Fruit fly (Drosophila melanogaster) whole organism, wandering third instar larva: ENCODE data around the gene CG5608.

Experiments
- CG32264 ChIP-seq: fragments of 200-800 bp; sonication (Bioruptor generic); optimal IDR thresholded peaks from 2 replicates; lab custom pipeline; 2016; ENCODE audit warnings: missing biosample characterization, missing genetic modification characterization
- CrebA ChIP-seq: fragments of 200-800 bp; sonication (Bioruptor generic); optimal IDR thresholded peaks from 2 replicates; lab custom pipeline; 2016; ENCODE audit warnings: missing biosample characterization, mild to moderate bottlenecking, missing genetic modification characterization, borderline replicate concordance
- Dfd ChIP-seq: fragments of >200 bp; optimal IDR thresholded peaks from 2 replicates; lab custom pipeline; 2017; ENCODE audit warnings: missing biosample characterization, missing genetic modification characterization
- GATAd ChIP-seq: sonication (Bioruptor generic); optimal IDR thresholded peaks from 2 replicates; lab custom pipeline; 2016; ENCODE audit warnings: missing biosample characterization, missing genetic modification characterization
- Hr78 ChIP-seq: fragments of >200 bp; optimal IDR thresholded peaks from 2 replicates; lab custom pipeline; 2017; ENCODE audit warnings: missing biosample characterization, missing genetic modification characterization
- Hr83 ChIP-seq: fragments of 200-300 bp; sonication (Bioruptor generic); optimal IDR thresholded peaks from 2 replicates; lab custom pipeline; 2016; ENCODE audit warnings: missing biosample characterization, mild to moderate bottlenecking, missing genetic modification characterization, moderate library complexity; ENCODE audit not compliant: poor library complexity, severe bottlenecking
- Jra ChIP-seq: sonication (Bioruptor generic); optimal IDR thresholded peaks from 2 replicates; lab custom pipeline; 2016; ENCODE audit warnings: missing biosample characterization, missing genetic modification characterization
- Mio ChIP-seq: sonication (Bioruptor generic); optimal IDR thresholded peaks from 2 replicates; lab custom pipeline; 2016; ENCODE audit warnings: missing biosample characterization, missing genetic modification characterization
- Myc ChIP-seq: fragments of >200 bp; optimal IDR thresholded peaks from 2 replicates; lab custom pipeline; 2017
- OdsH ChIP-seq: fragments of 200-800 bp; sonication (Bioruptor generic); optimal IDR thresholded peaks from 2 replicates; lab custom pipeline; 2016; ENCODE audit warnings: missing biosample characterization, mild to moderate bottlenecking, missing genetic modification characterization
- Rel ChIP-seq, 2 experiments: fragments of 200-800 bp; sonication (Bioruptor generic) in 1 of 2; optimal IDR thresholded peaks; 2 replicates in 1 of 2; 3 replicates in 1 of 2; lab custom pipeline; 2016 to 2019; ENCODE audit warnings: mild to moderate bottlenecking in 2 of 2, missing biosample characterization in 2 of 2, missing genetic modification characterization in 2 of 2, moderate library complexity in 1 of 2
- Sp1 ChIP-seq: fragments of 200-800 bp; sonication (Bioruptor generic); optimal IDR thresholded peaks from 3 replicates; lab custom pipeline; 2019; ENCODE audit warnings: missing biosample characterization, mild to moderate bottlenecking, missing genetic modification characterization, moderate library complexity
- Vsx2 ChIP-seq: fragments of 200-300, 225-300 bp; sonication (Bioruptor generic); optimal IDR thresholded peaks from 2 replicates; lab custom pipeline; 2018; ENCODE audit warnings: missing biosample characterization, missing genetic modification characterization; ENCODE audit not compliant: partially characterized antibody
- brk ChIP-seq: fragments of 200-800 bp; sonication (Bioruptor generic); optimal IDR thresholded peaks from 2 replicates; lab custom pipeline; 2016; ENCODE audit warnings: missing biosample characterization, mild to moderate bottlenecking, missing genetic modification characterization
- dl ChIP-seq, 2 experiments: fragments of 175-275, 200-275 bp in 1 of 2; fragments of 200-275 bp in 1 of 2; sonication (Bioruptor generic); optimal IDR thresholded peaks; lab custom pipeline; 2018; ENCODE audit warnings: mild to moderate bottlenecking in 2 of 2, missing biosample characterization in 2 of 2, missing genetic modification characterization in 2 of 2, moderate library complexity in 2 of 2; ENCODE audit not compliant: partially characterized antibody in 2 of 2, insufficient read depth in 1 of 2
- dmrt93B ChIP-seq: fragments of 200-800 bp; sonication (Bioruptor generic); optimal IDR thresholded peaks from 2 replicates; lab custom pipeline; 2018; ENCODE audit warnings: missing biosample characterization, mild to moderate bottlenecking, missing genetic modification characterization
- dsf ChIP-seq: sonication (Bioruptor generic); optimal IDR thresholded peaks from 2 replicates; lab custom pipeline; 2016; ENCODE audit warnings: missing biosample characterization, missing genetic modification characterization, borderline replicate concordance
- ey ChIP-seq: fragments of 200-800 bp; sonication (Bioruptor generic); optimal IDR thresholded peaks from 2 replicates; lab custom pipeline; 2016; ENCODE audit warnings: missing biosample characterization, missing genetic modification characterization
- foxo ChIP-seq, 2 experiments: fragments of 200-800 bp; sonication (Bioruptor generic); optimal IDR thresholded peaks; 2 replicates in 1 of 2; 3 replicates in 1 of 2; lab custom pipeline; 2016 to 2017; ENCODE audit warnings: missing biosample characterization in 2 of 2, missing genetic modification characterization in 2 of 2
- fru ChIP-seq: fragments of 200-800 bp; sonication (Bioruptor generic); optimal IDR thresholded peaks from 3 replicates; lab custom pipeline; 2016; ENCODE audit warnings: missing biosample characterization, mild to moderate bottlenecking, missing genetic modification characterization
- h ChIP-seq: fragments of 200-800 bp; sonication (Bioruptor generic); optimal IDR thresholded peaks from 3 replicates; lab custom pipeline; 2016; ENCODE audit warnings: missing biosample characterization, mild to moderate bottlenecking, missing genetic modification characterization
- jim ChIP-seq: fragments of 175-275, 200-325 bp; sonication (Bioruptor generic); optimal IDR thresholded peaks from 2 replicates; lab custom pipeline; 2016; ENCODE audit warnings: missing biosample characterization, mild to moderate bottlenecking, missing genetic modification characterization
- lola ChIP-seq: fragments of >200 bp; optimal IDR thresholded peaks from 2 replicates; lab custom pipeline; 2017; ENCODE audit warnings: missing biosample characterization, missing genetic modification characterization
- pan ChIP-seq: fragments of >200 bp; optimal IDR thresholded peaks from 2 replicates; lab custom pipeline; 2017
- rgr ChIP-seq: fragments of 200-800 bp; sonication (Bioruptor generic); optimal IDR thresholded peaks from 3 replicates; lab custom pipeline; 2016; ENCODE audit warnings: missing biosample characterization, mild to moderate bottlenecking, missing genetic modification characterization
- sage ChIP-seq: fragments of 200-800 bp; sonication (Bioruptor generic); optimal IDR thresholded peaks from 2 replicates; lab custom pipeline; 2016; ENCODE audit warnings: missing biosample characterization, mild to moderate bottlenecking, missing genetic modification characterization
- sv ChIP-seq: fragments of 200-800 bp; sonication (Bioruptor generic); optimal IDR thresholded peaks from 3 replicates; lab custom pipeline; 2016; ENCODE audit warnings: missing biosample characterization, missing genetic modification characterization
- tai ChIP-seq: sonication (Bioruptor generic); optimal IDR thresholded peaks from 2 replicates; lab custom pipeline; 2016; ENCODE audit warnings: missing biosample characterization, missing genetic modification characterization
- usp ChIP-seq: fragments of >200 bp; optimal IDR thresholded peaks from 2 replicates; lab custom pipeline; 2017; ENCODE audit warnings: missing biosample characterization, missing genetic modification characterization
- woc ChIP-seq: sonication (Bioruptor generic); optimal IDR thresholded peaks from 2 replicates; lab custom pipeline; 2016; ENCODE audit warnings: missing biosample characterization, mild to moderate bottlenecking, missing genetic modification characterization

Gene CG5608

DNA sequence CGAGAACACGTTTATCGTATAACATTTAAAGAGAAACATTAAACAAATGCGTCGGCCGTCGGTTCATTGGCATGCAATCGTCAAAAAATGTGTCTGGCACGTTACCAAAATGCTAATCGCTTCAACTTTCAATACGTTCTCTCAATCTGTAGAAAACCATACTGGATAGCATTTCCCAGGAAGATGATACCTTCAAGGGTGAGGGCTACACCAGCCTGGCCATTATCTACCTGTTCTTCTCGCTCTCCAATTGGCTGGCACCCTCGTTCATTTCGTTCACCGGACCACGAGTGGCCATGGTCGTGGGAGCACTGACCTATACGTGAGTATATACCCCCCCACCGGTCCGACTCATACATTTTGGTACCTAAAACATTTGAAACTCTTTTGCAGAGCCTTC lies 10.6 kb downstream of the CG5608 start:
- TF ChIP-seq ey (GFP tag; lab: Kevin White, UChicago) = no peak

DNA sequence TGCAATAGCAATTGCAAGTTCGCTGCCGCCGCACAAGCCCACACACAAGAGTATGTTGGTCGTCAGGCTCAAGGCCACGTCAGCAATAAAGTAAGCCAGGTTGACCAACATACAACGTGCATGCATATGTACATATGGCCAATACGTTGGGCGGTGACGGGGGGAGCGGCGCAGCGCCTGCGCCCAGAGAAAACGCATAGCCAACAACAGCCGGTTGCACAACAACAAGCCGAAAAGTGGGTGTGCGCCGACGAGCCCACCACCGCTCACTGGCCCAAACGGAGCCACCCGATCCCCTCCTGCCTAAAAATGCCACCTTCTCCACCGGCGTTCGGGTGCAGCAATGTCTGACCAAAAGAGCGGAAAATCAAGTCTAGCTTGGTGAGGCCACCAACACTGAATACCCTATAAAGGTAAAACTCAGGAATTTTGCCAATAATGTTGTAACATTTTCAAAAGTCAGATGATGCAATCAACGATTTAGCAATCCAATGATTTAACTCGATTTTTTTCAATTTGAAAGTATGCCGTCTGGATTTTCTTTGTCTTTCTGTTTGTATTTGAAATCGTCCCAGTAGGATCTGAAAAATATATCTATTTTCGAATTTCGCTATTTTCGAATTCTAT lies 13.1 kb downstream of the CG5608 start, which contains the start of gene CG5509:
Gene CG5509 (plus strand): TSS at position 577 of the 627 bp plus-strand sequence.
- no peak for TF ChIP-seq foxo (GFP tag; optimal IDR thresholded peaks at IDR 0.05; lab: Kevin White, UChicago)
- TF ChIP-seq woc (GFP tag; lab: Kevin White, UChicago) = no peak
- TF ChIP-seq rgr (GFP tag; lab: Kevin White, UChicago) = no peak
- no peak for TF ChIP-seq Myc (lab: Kevin White, UChicago)
- TF ChIP-seq dsf (GFP tag; lab: Kevin White, UChicago) = no peak
- TF ChIP-seq Mio (GFP tag; lab: Kevin White, UChicago) = no peak
- TF ChIP-seq fru = no peak
- no peak for TF ChIP-seq tai (GFP tag; lab: Kevin White, UChicago)
- no peak for TF ChIP-seq h (GFP tag; lab: Kevin White, UChicago)
- no peak for TF ChIP-seq usp (GFP tag; lab: Kevin White, UChicago)
- no peak for TF ChIP-seq Vsx2 (GFP tag; lab: Kevin White, UChicago)
- TF ChIP-seq jim (GFP tag; lab: Kevin White, UChicago) = no peak
- no peak for TF ChIP-seq Jra (GFP tag; lab: Kevin White, UChicago)
- no peak for TF ChIP-seq pan (lab: Kevin White, UChicago)
- no peak for TF ChIP-seq dmrt93B
- no peak for TF ChIP-seq Hr78 (GFP tag; lab: Kevin White, UChicago)
- TF ChIP-seq Hr83 (GFP tag; lab: Kevin White, UChicago) = no peak
- no peak for TF ChIP-seq OdsH (GFP tag; lab: Kevin White, UChicago)
- no peak for TF ChIP-seq Dfd (GFP tag; lab: Kevin White, UChicago)

dm6 chr3R:12451376-12451775 lies 13.7 kb downstream of the CG5608 start:
- TF ChIP-seq foxo (GFP tag; optimal IDR thresholded peaks at IDR 0.05; lab: Kevin White, UChicago) = no peak
- TF ChIP-seq woc (GFP tag; lab: Kevin White, UChicago) = no peak

DNA sequence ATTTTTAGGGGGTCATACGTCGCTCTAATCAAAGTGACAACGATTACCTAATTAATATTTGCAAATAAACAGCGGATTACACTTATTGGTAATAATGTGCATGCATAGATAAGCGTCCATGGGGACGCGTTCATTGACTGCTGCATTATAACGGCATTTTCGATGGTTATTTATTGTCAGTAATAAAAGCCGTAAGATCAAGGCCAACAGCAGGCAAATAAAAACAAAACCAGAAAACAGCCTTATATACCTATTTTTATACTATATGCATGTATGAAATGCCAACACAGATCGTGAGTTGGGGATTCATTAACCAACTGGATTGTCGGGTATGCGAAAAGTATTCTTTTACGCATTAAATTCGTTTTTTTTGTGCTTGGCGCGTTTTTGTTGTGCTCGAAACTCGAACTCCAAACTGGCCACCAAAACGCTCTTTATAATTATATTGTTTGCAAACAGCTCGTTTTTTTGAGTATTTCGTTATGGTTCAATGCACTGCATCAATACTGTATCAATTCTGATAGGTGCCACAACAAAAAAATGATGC lies 14.3 kb downstream of the CG5608 start:
- TF ChIP-seq dmrt93B (no peak), sage (GFP tag; lab: Kevin White, UChicago) (no peak), usp (GFP tag; lab: Kevin White, UChicago) (no peak), Rel (GFP tag; optimal IDR thresholded peaks at IDR 0.05; lab: Kevin White, UChicago) (no peak), Rel (tag; optimal IDR thresholded peaks at IDR 0.05; lab: Kevin White, UChicago) (peak; percentile 46), Jra (GFP tag; lab: Kevin White, UChicago) (no peak), sv (GFP tag; lab: Kevin White, UChicago) (no peak), lola (GFP tag; lab: Kevin White, UChicago) (no peak)

DNA sequence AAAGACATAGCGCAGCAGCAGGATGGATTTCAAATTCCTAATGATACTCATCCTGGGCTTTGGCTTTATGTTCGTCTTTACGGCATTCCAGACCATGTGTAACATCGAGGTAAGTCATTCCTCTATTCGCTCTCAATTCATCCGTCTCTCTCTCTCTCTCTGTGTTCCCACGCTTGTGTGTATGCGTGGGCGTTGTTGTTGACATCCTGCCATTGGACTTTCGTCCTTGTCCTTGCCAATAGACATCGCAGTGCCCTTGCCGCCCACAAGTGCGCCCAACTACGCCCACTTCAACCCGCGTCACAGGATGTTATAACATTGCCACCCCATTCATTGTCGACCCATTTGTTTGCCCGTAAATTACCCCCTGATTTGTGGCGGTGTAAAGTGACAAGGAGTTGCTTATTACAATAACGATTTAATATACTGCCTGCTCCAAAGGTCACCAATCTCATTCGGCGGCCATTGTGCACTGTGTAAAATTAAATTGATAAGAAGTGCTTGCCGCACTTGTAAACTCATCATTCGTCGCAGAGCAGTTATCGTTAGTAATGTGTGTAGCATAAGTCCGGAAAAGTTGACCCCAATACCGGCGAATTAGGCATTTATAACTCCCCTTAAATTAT lies 15.4 kb downstream of the CG5608 start:
- TF ChIP-seq brk (no peak), dl (GFP tag; optimal IDR thresholded peaks at IDR 0.05; lab: Kevin White, UChicago; ENCODE audit: insufficient read depth in 1 of 2, partially characterized antibody in 2 of 2) (no peak), Hr83 (GFP tag; lab: Kevin White, UChicago) (no peak), CG32264 (no peak), rgr (GFP tag; lab: Kevin White, UChicago) (no peak), GATAd (GFP tag; lab: Kevin White, UChicago) (no peak), foxo (GFP tag; optimal IDR thresholded peaks at IDR 0.05; lab: Kevin White, UChicago) (no peak), CrebA (GFP tag; lab: Kevin White, UChicago) (no peak), Sp1 (GFP tag; lab: Kevin White, UChicago) (no peak), fru (no peak), Mio (GFP tag; lab: Kevin White, UChicago) (no peak), h (GFP tag; lab: Kevin White, UChicago) (no peak), tai (GFP tag; lab: Kevin White, UChicago) (no peak)
